Worm (Caenorhabditis elegans) whole organism, L4 larva: ENCODE data around the gene abts-3.

Source experiments
- F10B5.3 ChIP-seq: sonication (generic microtip); optimal IDR thresholded peaks from 2 replicates; lab custom pipeline; 2016; ENCODE audit warnings: mild to moderate bottlenecking, missing genetic modification characterization, missing compliant biosample characterization
- F37D6.2 ChIP-seq: sonication (generic microtip); optimal IDR thresholded peaks from 2 replicates; lab custom pipeline; 2016; ENCODE audit warnings: mild to moderate bottlenecking, missing genetic modification characterization, missing compliant biosample characterization
- F44E2.7 ChIP-seq: fragments of 200-800 bp; sonication (Bioruptor generic); IDR thresholded peaks from 2 replicates; pipeline ENCODE4 v2.1.2; 2022; ENCODE audit warnings: missing genetic modification characterization, missing compliant biosample characterization
- F49E8.2 ChIP-seq: sonication (generic microtip); optimal IDR thresholded peaks from 2 replicates; lab custom pipeline; 2016; ENCODE audit warnings: missing compliant biosample characterization, mild to moderate bottlenecking, missing genetic modification characterization, borderline replicate concordance
- Y5F2A.4 ChIP-seq: fragments of 200-800 bp; sonication (Bioruptor generic); optimal IDR thresholded peaks from 2 replicates; lab custom pipeline; 2018; ENCODE audit warnings: mild to moderate bottlenecking, missing genetic modification characterization, missing compliant biosample characterization
- Y75B8A.6 ChIP-seq: fragments of 200-800 bp; sonication (Bioruptor generic); IDR thresholded peaks from 2 replicates; pipeline ENCODE4 v1.3.6; 2022; ENCODE audit warnings: missing genetic modification reagents, missing genetic modification characterization, missing compliant biosample characterization
- aha-1 ChIP-seq: fragments of 150-350 bp; peaks from one replicate; lab custom pipeline; 2014; ENCODE audit warnings: missing biosample characterization, missing genetic modification characterization
- aly-2 ChIP-seq: sonication (generic microtip); optimal IDR thresholded peaks from 2 replicates; lab custom pipeline; 2018; ENCODE audit warnings: missing biosample characterization, missing genetic modification characterization
- attf-4 ChIP-seq: sonication (generic microtip); optimal IDR thresholded peaks from 3 replicates; lab custom pipeline; 2017; ENCODE audit warnings: missing biosample characterization, missing genetic modification characterization
- ceh-20 ChIP-seq: fragments of 200-800 bp; sonication (Bioruptor generic); IDR thresholded peaks from 2 replicates; pipeline ENCODE4 v1.3.6; 2022; ENCODE audit warnings: missing genetic modification reagents, missing genetic modification characterization, missing compliant biosample characterization
- ceh-44 ChIP-seq: fragments of 200-800 bp; sonication (Bioruptor generic); IDR thresholded peaks from 2 replicates; pipeline ENCODE4 v1.3.6; 2022; ENCODE audit warnings: missing genetic modification reagents, missing genetic modification characterization, missing compliant biosample characterization
- ceh-62 ChIP-seq: sonication (generic microtip); optimal IDR thresholded peaks from 2 replicates; lab custom pipeline; 2017; ENCODE audit warnings: missing biosample characterization, missing genetic modification characterization
- ces-1 ChIP-seq: fragments of 150-350 bp; sonication (generic microtip); optimal IDR thresholded peaks from 4 replicates; lab custom pipeline; 2014; ENCODE audit warnings: missing biosample characterization, missing genetic modification reagents, missing genetic modification characterization
- ctbp-1 ChIP-seq: fragments of 200-800 bp; sonication (Bioruptor generic); IDR thresholded peaks from 2 replicates; pipeline ENCODE4 v1.3.6; 2022; ENCODE audit warnings: missing genetic modification reagents, missing genetic modification characterization, missing compliant biosample characterization
- daf-12 ChIP-seq: fragments of 150-350 bp; optimal IDR thresholded peaks from 2 replicates; lab custom pipeline; 2014; ENCODE audit warnings: missing biosample characterization, missing genetic modification reagents, missing genetic modification characterization
- dmd-6 ChIP-seq: fragments of 200-800 bp; sonication (Bioruptor generic); IDR thresholded peaks from 2 replicates; pipeline ENCODE4 v1.3.6; 2022; ENCODE audit warnings: missing genetic modification reagents, missing genetic modification characterization, missing compliant biosample characterization
- fos-1 ChIP-seq: fragments of 150-350 bp; optimal IDR thresholded peaks from 2 replicates; lab custom pipeline; 2014; ENCODE audit warnings: missing biosample characterization, missing genetic modification characterization
- hif-1 ChIP-seq, 2 experiments: sonication (generic microtip); optimal IDR thresholded peaks; 2 replicates each; lab custom pipeline; 2016 to 2017; ENCODE audit warnings: missing compliant biosample characterization in 2 of 2, missing genetic modification characterization in 2 of 2, missing genetic modification reagents in 2 of 2, missing genotype in 2 of 2, mild to moderate bottlenecking in 1 of 2
- hlh-11 ChIP-seq: fragments of 200-800 bp; sonication (Bioruptor generic); optimal IDR thresholded peaks from 2 replicates; lab custom pipeline; 2018; ENCODE audit warnings: mild to moderate bottlenecking, missing genetic modification characterization, missing compliant biosample characterization
- hlh-30 ChIP-seq: sonication (generic microtip); optimal IDR thresholded peaks from 2 replicates; lab custom pipeline; 2017; ENCODE audit warnings: antibody characterized with exemption, mild to moderate bottlenecking, missing genetic modification characterization, missing compliant biosample characterization; ENCODE audit not compliant: insufficient read depth
- hmg-1.1 ChIP-seq: fragments of 200-800 bp; sonication (Bioruptor generic); IDR thresholded peaks from 2 replicates; pipeline ENCODE4 v1.3.6; 2022; ENCODE audit warnings: missing genetic modification reagents, missing genetic modification characterization, missing compliant biosample characterization
- lin-15B ChIP-seq: fragments of 150-350 bp; sonication (generic microtip); optimal IDR thresholded peaks from 3 replicates; lab custom pipeline; 2014; ENCODE audit warnings: missing biosample characterization, missing genetic modification characterization
- lir-3 ChIP-seq: sonication (generic microtip); optimal IDR thresholded peaks from 2 replicates; lab custom pipeline; 2016; ENCODE audit warnings: mild to moderate bottlenecking, missing genetic modification characterization, missing compliant biosample characterization
- lsy-2 ChIP-seq, 2 experiments: fragments of 150-350 bp in 1 of 2; sonication (generic microtip) in 1 of 2; optimal IDR thresholded peaks; 2 replicates each; lab custom pipeline; 2014 to 2017; ENCODE audit warnings: missing biosample characterization in 2 of 2, missing genetic modification characterization in 2 of 2
- madf-5 ChIP-seq, 2 experiments: fragments of 200-800 bp; sonication (Bioruptor generic); IDR thresholded peaks; 2 replicates each; pipeline ENCODE4 v1.3.6; 2022; ENCODE audit warnings: missing compliant biosample characterization in 2 of 2, missing genetic modification characterization in 2 of 2
- mdl-1 ChIP-seq, 2 experiments: fragments of 150-350 bp in 1 of 2; sonication (generic microtip) in 1 of 2; optimal IDR thresholded peaks; 2 replicates each; lab custom pipeline; 2014 to 2017; ENCODE audit warnings: missing biosample characterization in 2 of 2, missing genetic modification characterization in 2 of 2
- mdt-29 ChIP-seq: fragments of 200-800 bp; sonication (Bioruptor generic); IDR thresholded peaks from 2 replicates; pipeline ENCODE4 v1.3.6; 2022; ENCODE audit warnings: missing genetic modification reagents, missing genetic modification characterization, missing compliant biosample characterization
- mep-1 ChIP-seq: fragments of 150-350 bp; sonication (generic microtip); optimal IDR thresholded peaks from 3 replicates; lab custom pipeline; 2014; ENCODE audit warnings: missing biosample characterization, missing genetic modification characterization
- nhr-10 ChIP-seq: fragments of 150-350 bp; optimal IDR thresholded peaks from 2 replicates; lab custom pipeline; 2014; ENCODE audit warnings: missing biosample characterization, missing genetic modification characterization
- nhr-11 ChIP-seq: fragments of 150-350 bp; optimal IDR thresholded peaks from 2 replicates; lab custom pipeline; 2014; ENCODE audit warnings: missing biosample characterization, missing genetic modification characterization
- nhr-111 ChIP-seq: fragments of 200-800 bp; sonication (Bioruptor generic); optimal IDR thresholded peaks from 2 replicates; lab custom pipeline; 2018; ENCODE audit warnings: mild to moderate bottlenecking, missing genetic modification characterization, missing compliant biosample characterization
- nhr-25 ChIP-seq: sonication (generic microtip); optimal IDR thresholded peaks from 2 replicates; lab custom pipeline; 2017; ENCODE audit warnings: missing genetic modification characterization, mild to moderate bottlenecking, missing compliant biosample characterization, antibody characterized with exemption, moderate library complexity, borderline replicate concordance; ENCODE audit not compliant: insufficient read depth
- nhr-28 ChIP-seq: fragments of 150-350 bp; optimal IDR thresholded peaks from 2 replicates; lab custom pipeline; 2014; ENCODE audit warnings: missing biosample characterization, missing genetic modification characterization
- nhr-41 ChIP-seq: fragments of 200-800 bp; sonication (Bioruptor generic); IDR thresholded peaks from 2 replicates; pipeline ENCODE4 v1.3.6; 2022; ENCODE audit warnings: missing genetic modification reagents, missing genetic modification characterization, missing compliant biosample characterization
- pha-4 ChIP-seq, 2 experiments: fragments of 150-350 bp in 1 of 2; fragments of 200-800 bp in 1 of 2; sonication (Bioruptor generic) in 1 of 2; IDR thresholded peaks in 1 of 2; optimal IDR thresholded peaks in 1 of 2; 2 replicates each; pipeline versions ENCODE4 v1.3.6 to Lab custom; 2014 to 2022; ENCODE audit warnings: missing genetic modification characterization in 2 of 2, missing genetic modification reagents in 2 of 2, missing biosample characterization in 1 of 2, missing compliant biosample characterization in 1 of 2
- php-3 ChIP-seq: fragments of 200-800 bp; sonication (Bioruptor generic); IDR thresholded peaks from 2 replicates; pipeline ENCODE4 v1.3.6; 2022; ENCODE audit warnings: missing genetic modification reagents, missing genetic modification characterization, missing compliant biosample characterization
- rbr-2 ChIP-seq: sonication (generic microtip); optimal IDR thresholded peaks from 2 replicates; lab custom pipeline; 2016; ENCODE audit warnings: missing genotype, missing genetic modification characterization, missing compliant biosample characterization
- tag-97 ChIP-seq: fragments of 200-800 bp; sonication (Bioruptor generic); IDR thresholded peaks from 2 replicates; pipeline ENCODE4 v1.3.6; 2022; ENCODE audit warnings: missing genetic modification characterization, missing compliant biosample characterization
- tra-1 ChIP-seq: fragments of 200-800 bp; sonication (Bioruptor generic); IDR thresholded peaks from 2 replicates; pipeline ENCODE4 v1.3.6; 2022; ENCODE audit warnings: missing genetic modification reagents, missing genetic modification characterization, missing compliant biosample characterization
- unc-39 ChIP-seq: sonication (generic microtip); optimal IDR thresholded peaks from 2 replicates; lab custom pipeline; 2017; ENCODE audit warnings: missing biosample characterization, missing genetic modification characterization
- unc-62 ChIP-seq, 3 experiments: fragments of 150-350 bp in 1 of 3; sonication (generic microtip); optimal IDR thresholded peaks in 2 of 3; peaks in 1 of 3; 1 replicate in 1 of 3; 2 replicates in 2 of 3; lab custom pipeline; 2014 to 2017; ENCODE audit warnings: missing biosample characterization in 3 of 3, missing genetic modification characterization in 3 of 3, missing genetic modification reagents in 3 of 3, missing genotype in 1 of 3
- zag-1 ChIP-seq: fragments of 150-350 bp; optimal IDR thresholded peaks from 2 replicates; lab custom pipeline; 2014; ENCODE audit warnings: missing biosample characterization, missing genetic modification characterization
- zfp-3 ChIP-seq: fragments of 200-800 bp; sonication (Bioruptor generic); conservative IDR thresholded peaks from 2 replicates; pipeline ENCODE4 v1.3.6; 2022; ENCODE audit warnings: missing genetic modification reagents, missing genetic modification characterization, missing compliant biosample characterization
- zip-11 ChIP-seq: fragments of 200-800 bp; sonication (Bioruptor generic); IDR thresholded peaks from 2 replicates; pipeline ENCODE4 v1.3.6; 2022; ENCODE audit warnings: missing genetic modification characterization, missing compliant biosample characterization

The abts-3 gene

ce11 chrII:6173400-6173799 is 40.7 kb downstream of the abts-3 start, which contains the start of gene F40H3.2:
TSS of gene F40H3.2 (plus strand) at chrII:6173649.
- TF ChIP-seq nhr-10 (tag; lab: Kevin White, UChicago): no peak
- TF ChIP-seq, all 104 proteins: peak for 0

ce11 chrII:6175027-6175426 is 42.3 kb downstream of the abts-3 start:
- TF ChIP-seq tra-1 (GFP tag; lab: Robert Waterston, UW) (no peak), ceh-20 (GFP tag; lab: Robert Waterston, UW) (peak; percentile 18; the same call in 1 of the 2 replicates), mdl-1 (tag; optimal IDR thresholded peaks at IDR 0.05; lab: Kevin White, UChicago) (peak in 1 of 2 experiments; percentile 18), mdt-29 (no peak), nhr-25 (tag; lab: Kevin White, UChicago) (no peak), ceh-44 (GFP tag; lab: Robert Waterston, UW) (no peak), aha-1 (tag; lab: Kevin White, UChicago) (peak; percentile 77), tag-97 (GFP tag; lab: Robert Waterston, UW) (no peak), zfp-3 (GFP tag; lab: Robert Waterston, UW) (no peak), hmg-1.1 (GFP tag; lab: Robert Waterston, UW) (0 out of 2 replicates have a peak, but pooled peaks have one; percentile 59)

- no peak for TF ChIP-seq F10B5.3 (tag; lab: Kevin White, UChicago)
- no peak for TF ChIP-seq unc-39 (tag; lab: Kevin White, UChicago)
- TF ChIP-seq lir-3 (tag; lab: Kevin White, UChicago): no peak
- TF ChIP-seq attf-4 (tag; lab: Kevin White, UChicago): no peak
- TF ChIP-seq nhr-111: no peak
- peak; percentile 27 for TF ChIP-seq nhr-11 (tag; lab: Kevin White, UChicago)
- 0 out of 2 replicates have a peak, but pooled peaks have one; percentile 52 for TF ChIP-seq tra-1 (GFP tag; lab: Robert Waterston, UW)
- no peak for TF ChIP-seq php-3 (GFP tag; lab: Robert Waterston, UW)
- no peak for TF ChIP-seq F44E2.7
- TF ChIP-seq dmd-6 (GFP tag; lab: Robert Waterston, UW): 0 out of 2 replicates have a peak, but pooled peaks have one; percentile 47
- no peak for TF ChIP-seq ctbp-1 (GFP tag; lab: Robert Waterston, UW)
- TF ChIP-seq hlh-30: peak; percentile 74
- TF ChIP-seq nhr-10 (tag; lab: Kevin White, UChicago): no peak
- TF ChIP-seq ces-1 (GFP tag; lab: Kevin White, UChicago): no peak
- TF ChIP-seq zip-11 (GFP tag; lab: Robert Waterston, UW): no peak
- TF ChIP-seq aly-2: no peak
- peak; percentile 29 for TF ChIP-seq nhr-28 (tag; lab: Kevin White, UChicago)
- no peak for TF ChIP-seq mdt-29
- TF ChIP-seq madf-5 (GFP tag; IDR thresholded peaks at IDR 0.05; lab: Robert Waterston, UW): no peak
- TF ChIP-seq aha-1 (tag; lab: Kevin White, UChicago): peak; percentile 23
- TF ChIP-seq hlh-11 (tag; lab: Kevin White, UChicago): peak; percentile 34
- TF ChIP-seq ceh-44 (GFP tag; lab: Robert Waterston, UW): no peak
- TF ChIP-seq hif-1 (tag; optimal IDR thresholded peaks at IDR 0.05; lab: Kevin White, UChicago): no peak
- no peak for TF ChIP-seq pha-4 (GFP tag; IDR thresholded peaks at IDR 0.05; lab: Robert Waterston, UW)
- TF ChIP-seq pha-4 (tag; optimal IDR thresholded peaks at IDR 0.05; lab: Kevin White, UChicago): no peak
- no peak for TF ChIP-seq zag-1 (tag; lab: Kevin White, UChicago)
- TF ChIP-seq fos-1 (tag; lab: Kevin White, UChicago): no peak
- TF ChIP-seq mep-1: no peak
- TF ChIP-seq ceh-62: no peak
- TF ChIP-seq rbr-2: no peak
- no peak for TF ChIP-seq Y75B8A.6 (GFP tag; lab: Robert Waterston, UW)
- no peak for TF ChIP-seq lin-15B (tag; lab: Kevin White, UChicago)
- TF ChIP-seq F37D6.2 (tag; lab: Kevin White, UChicago): no peak
- TF ChIP-seq lsy-2 (tag; optimal IDR thresholded peaks at IDR 0.05; lab: Kevin White, UChicago): no peak
- no peak for TF ChIP-seq nhr-41 (GFP tag; lab: Robert Waterston, UW)
- TF ChIP-seq Y5F2A.4 (GFP tag; lab: Kevin White, UChicago): no peak
- TF ChIP-seq F49E8.2: no peak
- peak in 1 of 2 experiments; percentile 68 for TF ChIP-seq unc-62 (GFP tag; optimal IDR thresholded peaks at IDR 0.05 in 1 of 2; lab: Kevin White, UChicago)
- no peak for TF ChIP-seq unc-62 (tag; optimal IDR thresholded peaks at IDR 0.05; lab: Kevin White, UChicago)
- TF ChIP-seq daf-12: no peak
These were observed 43.6 kb downstream of the abts-3 start for ce11 chrII:6176154-6176897.
